Fruit fly (Drosophila melanogaster) whole organism: ENCODE data around the gene eIF1A.

Experiments used
- CG8478 ChIP-seq: fragments of >200 bp; optimal IDR thresholded peaks from 2 replicates; lab custom pipeline; 2018; ENCODE audit warnings: inconsistent platforms
- psq ChIP-seq: fragments of >200 bp; optimal IDR thresholded peaks from 2 replicates; lab custom pipeline; 2017

dm6 chr3R:18280133-18280532 lies 5.7 kb downstream of the eIF1A start:
- TF ChIP-seq CG8478 (lab: Kevin White, UChicago) (no peak), psq (lab: Kevin White, UChicago) (no peak)
